Worm (Caenorhabditis elegans) whole organism, late embryonic: Measurements from ENCODE around the gene asp-12.
A peak's percentile ranks its signal among the peaks of the same experiment; 100 is the strongest.

Experiments used
- K09A11.1 ChIP-seq: sonication (generic microtip); optimal IDR thresholded peaks from 2 replicates; lab custom pipeline; 2017; ENCODE audit warnings: antibody characterized with exemption, mild to moderate bottlenecking, missing genetic modification characterization, missing compliant biosample characterization; ENCODE audit not compliant: insufficient read depth
- ahr-1 ChIP-seq: sonication (generic microtip); optimal IDR thresholded peaks from 2 replicates; lab custom pipeline; 2016; ENCODE audit warnings: missing genetic modification characterization, missing compliant biosample characterization
- ceh-14 ChIP-seq: sonication (generic microtip); optimal IDR thresholded peaks from 2 replicates; lab custom pipeline; 2016; ENCODE audit warnings: missing genotype, missing genetic modification characterization, missing compliant biosample characterization
- ceh-19 ChIP-seq: fragments of 200-800 bp; sonication (Bioruptor generic); optimal IDR thresholded peaks from 2 replicates; lab custom pipeline; 2018; ENCODE audit warnings: mild to moderate bottlenecking, missing genetic modification characterization, missing compliant biosample characterization
- ceh-22 ChIP-seq: sonication (generic microtip); optimal IDR thresholded peaks from 2 replicates; lab custom pipeline; 2017; ENCODE audit warnings: missing biosample characterization, missing genetic modification characterization
- ceh-30 ChIP-seq: fragments of 150-350 bp; optimal IDR thresholded peaks from 2 replicates; lab custom pipeline; 2014; ENCODE audit warnings: missing biosample characterization, missing genetic modification characterization
- ceh-34 ChIP-seq: sonication (generic microtip); optimal IDR thresholded peaks from 2 replicates; lab custom pipeline; 2016; ENCODE audit warnings: mild to moderate bottlenecking, missing genetic modification characterization, missing compliant biosample characterization
- ceh-45 ChIP-seq: fragments of 200-800 bp; sonication (Bioruptor generic); IDR thresholded peaks from 2 replicates; pipeline ENCODE4 v1.3.6; 2022; ENCODE audit warnings: missing genetic modification reagents, missing genetic modification characterization, missing compliant biosample characterization
- ceh-6 ChIP-seq: fragments of 200-800 bp; sonication (Bioruptor generic); optimal IDR thresholded peaks from 2 replicates; lab custom pipeline; 2018; ENCODE audit warnings: mild to moderate bottlenecking, missing genetic modification characterization, missing compliant biosample characterization
- ceh-9 ChIP-seq: sonication (generic microtip); optimal IDR thresholded peaks from 2 replicates; lab custom pipeline; 2016; ENCODE audit warnings: mild to moderate bottlenecking, missing genetic modification characterization, inconsistent platforms, missing compliant biosample characterization
- dmd-4 ChIP-seq: sonication (generic microtip); optimal IDR thresholded peaks from 2 replicates; lab custom pipeline; 2016; ENCODE audit warnings: borderline replicate concordance, missing genetic modification characterization, missing compliant biosample characterization
- dve-1 ChIP-seq: sonication (generic microtip); optimal IDR thresholded peaks from 2 replicates; lab custom pipeline; 2017; ENCODE audit warnings: antibody characterized with exemption, mild to moderate bottlenecking, missing genetic modification characterization, missing compliant biosample characterization
- elt-4 ChIP-seq: sonication (generic microtip); optimal IDR thresholded peaks from 2 replicates; lab custom pipeline; 2016; ENCODE audit warnings: missing genetic modification characterization, missing compliant biosample characterization
- eyg-1 ChIP-seq: sonication (generic microtip); optimal IDR thresholded peaks from 2 replicates; lab custom pipeline; 2016; ENCODE audit warnings: missing genotype, missing genetic modification characterization, missing compliant biosample characterization
- gmeb-2 ChIP-seq: sonication (generic microtip); optimal IDR thresholded peaks from 2 replicates; lab custom pipeline; 2016; ENCODE audit warnings: missing genetic modification characterization, inconsistent platforms, missing compliant biosample characterization
- hlh-15 ChIP-seq: sonication (generic microtip); optimal IDR thresholded peaks from 2 replicates; lab custom pipeline; 2016; ENCODE audit warnings: missing genetic modification characterization, missing compliant biosample characterization
- hlh-30 ChIP-seq: sonication (generic microtip); optimal IDR thresholded peaks from 2 replicates; lab custom pipeline; 2017; ENCODE audit warnings: antibody characterized with exemption, missing genetic modification characterization, missing compliant biosample characterization; ENCODE audit not compliant: insufficient read depth
- hlh-8 ChIP-seq: sonication (generic microtip); optimal IDR thresholded peaks from 2 replicates; lab custom pipeline; 2016; ENCODE audit warnings: missing genotype, missing genetic modification characterization, missing compliant biosample characterization
- lim-6 ChIP-seq: sonication (generic microtip); optimal IDR thresholded peaks from 2 replicates; lab custom pipeline; 2016; ENCODE audit warnings: missing genetic modification characterization, missing compliant biosample characterization
- lin-11 ChIP-seq: fragments of 200-800 bp; sonication (Bioruptor generic); optimal IDR thresholded peaks from 2 replicates; lab custom pipeline; 2018; ENCODE audit warnings: mild to moderate bottlenecking, missing genetic modification characterization, missing compliant biosample characterization
- nhr-11 ChIP-seq: fragments of 150-350 bp; optimal IDR thresholded peaks from 2 replicates; lab custom pipeline; 2014; ENCODE audit warnings: missing biosample characterization, missing genetic modification characterization
- nhr-232 ChIP-seq: sonication (generic microtip); optimal IDR thresholded peaks from 2 replicates; lab custom pipeline; 2016; ENCODE audit warnings: missing genetic modification characterization, missing compliant biosample characterization
- npax-4 ChIP-seq: sonication (generic microtip); optimal IDR thresholded peaks from 2 replicates; lab custom pipeline; 2016; ENCODE audit warnings: missing genetic modification characterization, missing compliant biosample characterization
- pat-9 ChIP-seq: fragments of 200-800 bp; sonication (Bioruptor generic); optimal IDR thresholded peaks from 2 replicates; lab custom pipeline; 2018; ENCODE audit warnings: mild to moderate bottlenecking, missing genetic modification characterization, moderate library complexity, missing compliant biosample characterization
- pax-1 ChIP-seq: fragments of 150-350 bp; optimal IDR thresholded peaks from 2 replicates; lab custom pipeline; 2014; ENCODE audit warnings: missing biosample characterization, missing genetic modification characterization
- pha-2 ChIP-seq: sonication (generic microtip); optimal IDR thresholded peaks from 2 replicates; lab custom pipeline; 2017; ENCODE audit warnings: mild to moderate bottlenecking, missing genetic modification characterization, missing compliant biosample characterization
- pha-4 ChIP-seq: fragments of 150-350 bp; optimal IDR thresholded peaks from 2 replicates; lab custom pipeline; 2018; ENCODE audit warnings: missing biosample characterization, missing genetic modification reagents, missing genetic modification characterization
- pqm-1 ChIP-seq: sonication (generic microtip); optimal IDR thresholded peaks from 2 replicates; lab custom pipeline; 2016; ENCODE audit warnings: missing genetic modification characterization, missing compliant biosample characterization
- sdc-2 ChIP-seq: sonication (generic microtip); optimal IDR thresholded peaks from 2 replicates; lab custom pipeline; 2016; ENCODE audit warnings: missing genotype, missing genetic modification characterization, missing compliant biosample characterization
- syd-9 ChIP-seq: sonication (generic microtip); optimal IDR thresholded peaks from 2 replicates; lab custom pipeline; 2016; ENCODE audit warnings: mild to moderate bottlenecking, missing genetic modification characterization, moderate library complexity, missing compliant biosample characterization
- tbx-7 ChIP-seq: sonication (generic microtip); optimal IDR thresholded peaks from 2 replicates; lab custom pipeline; 2016; ENCODE audit warnings: missing genotype, missing genetic modification characterization, missing compliant biosample characterization
- ttx-3 ChIP-seq: sonication (generic microtip); optimal IDR thresholded peaks from 2 replicates; lab custom pipeline; 2016; ENCODE audit warnings: missing genetic modification reagents, missing genetic modification characterization, missing compliant biosample characterization
- unc-42 ChIP-seq: sonication (generic microtip); optimal IDR thresholded peaks from 2 replicates; lab custom pipeline; 2016; ENCODE audit warnings: missing genotype, missing genetic modification characterization, missing compliant biosample characterization
- unc-55 ChIP-seq: sonication (generic microtip); optimal IDR thresholded peaks from 2 replicates; lab custom pipeline; 2017; ENCODE audit warnings: missing biosample characterization, missing genetic modification reagents, missing genetic modification characterization
- unc-86 ChIP-seq: sonication (generic microtip); optimal IDR thresholded peaks from 2 replicates; lab custom pipeline; 2016; ENCODE audit warnings: missing genetic modification characterization, missing compliant biosample characterization

Gene asp-12

DNA sequence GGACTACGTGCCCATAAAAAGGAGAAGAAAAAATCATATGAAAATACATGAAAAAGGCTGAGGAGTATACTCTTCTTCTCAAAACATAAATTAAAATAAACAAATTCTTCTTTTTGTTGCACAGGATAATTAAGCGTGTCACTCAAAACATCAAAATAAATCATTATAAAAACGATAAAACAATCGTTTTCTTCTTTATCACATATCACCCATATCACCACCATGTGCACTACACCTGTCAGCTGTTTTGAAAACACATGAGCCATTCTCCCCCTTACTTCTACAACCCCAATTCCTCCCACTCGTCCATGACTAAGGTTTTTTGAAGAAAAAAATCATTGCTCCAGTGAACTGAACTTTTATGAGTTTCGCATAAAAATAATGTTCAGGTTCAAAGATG, 16.5 kb upstream of the asp-12 start:
- peak; percentile 43 for TF ChIP-seq unc-55 (GFP tag; lab: Kevin White, UChicago)
- no peak for TF ChIP-seq elt-4 (tag; lab: Kevin White, UChicago)

DNA sequence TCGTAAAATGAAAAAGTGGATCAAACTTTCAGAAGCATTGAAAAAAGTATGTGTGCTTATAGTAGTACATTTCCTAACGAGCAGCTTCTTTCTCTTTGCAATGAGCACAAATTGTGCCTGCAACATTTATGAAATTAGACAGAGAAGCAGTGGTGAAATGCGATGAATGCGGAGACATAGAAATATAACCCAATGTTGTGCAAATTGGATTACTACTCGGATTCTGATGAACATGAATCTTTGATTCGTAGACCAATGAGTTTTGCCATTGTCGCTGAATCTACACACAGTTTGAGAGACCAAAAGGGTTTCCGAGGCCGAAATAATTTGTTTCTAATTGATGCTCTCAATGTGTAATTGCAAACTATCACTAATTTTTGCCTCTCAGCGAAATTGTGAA, 15.1 kb upstream of the asp-12 start:
- TF ChIP-seq unc-42 (tag; lab: Kevin White, UChicago) = peak; percentile 97
- no peak for TF ChIP-seq pqm-1 (tag; lab: Kevin White, UChicago)

DNA sequence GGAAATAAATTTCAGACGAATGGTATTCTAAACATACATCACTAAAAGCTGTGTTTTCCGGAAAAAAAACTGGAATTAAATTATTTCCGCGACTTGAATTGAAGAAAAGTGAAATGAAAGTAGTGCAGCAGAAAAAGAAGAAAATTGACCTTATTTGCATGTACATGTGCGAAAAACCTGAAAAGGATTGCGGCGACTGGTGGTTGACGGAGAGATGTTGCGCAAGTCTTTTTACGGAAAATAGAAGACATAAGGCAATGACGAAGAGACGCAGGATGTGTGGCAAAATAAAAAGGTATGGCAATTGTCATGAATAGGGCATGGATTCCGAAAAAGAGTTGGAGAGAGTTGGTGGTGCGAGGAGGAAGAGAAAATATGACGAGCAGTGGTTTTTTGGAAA, 14.0 kb upstream of the asp-12 start:
- TF ChIP-seq unc-86 = no peak
- no peak for TF ChIP-seq pha-2
- TF ChIP-seq syd-9 (tag; lab: Kevin White, UChicago) = no peak
- TF ChIP-seq pha-4 (tag; lab: Kevin White, UChicago) = no peak
- TF ChIP-seq ceh-30 = no peak
- no peak for TF ChIP-seq hlh-8 (tag; lab: Kevin White, UChicago)
- TF ChIP-seq lin-11 = no peak
- peak; percentile 30 for TF ChIP-seq unc-42 (tag; lab: Kevin White, UChicago)
- TF ChIP-seq, all 69 proteins: peak for 1

DNA sequence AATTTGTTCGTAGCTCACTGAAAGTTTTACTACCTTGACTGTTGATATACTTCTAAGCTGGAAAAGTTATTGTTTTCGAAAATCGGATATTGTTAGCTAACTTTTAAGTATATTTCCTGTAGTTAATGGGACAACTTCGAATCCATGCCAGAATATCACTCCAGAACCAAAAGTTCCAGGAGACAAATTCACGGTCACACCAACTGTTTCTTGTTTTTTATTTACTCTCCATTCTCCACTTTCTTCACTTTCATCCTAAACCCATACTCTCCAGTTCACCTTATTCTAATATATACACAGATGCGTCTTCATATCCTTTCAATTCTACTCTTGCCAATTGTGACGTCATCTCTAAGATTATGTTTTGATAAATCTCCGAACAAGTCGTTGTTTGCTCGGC, 10.0 kb upstream of the asp-12 start, which contains the start of gene C16D9.1:
TSS of gene C16D9.1 (plus strand) at position 301 of the 400 bp plus-strand sequence.
- TF ChIP-seq ceh-9 (tag; lab: Kevin White, UChicago) (no peak), ceh-34 (tag; lab: Kevin White, UChicago) (no peak), ceh-19 (GFP tag; lab: Kevin White, UChicago) (no peak), ceh-22 (tag; lab: Kevin White, UChicago) (no peak), ceh-6 (GFP tag; lab: Kevin White, UChicago) (no peak), npax-4 (tag; lab: Kevin White, UChicago) (no peak), dmd-4 (tag; lab: Kevin White, UChicago) (no peak), pat-9 (tag; lab: Kevin White, UChicago) (no peak), dve-1 (tag; lab: Kevin White, UChicago) (no peak), nhr-11 (tag; lab: Kevin White, UChicago) (no peak), hlh-15 (tag; lab: Kevin White, UChicago) (no peak), sdc-2 (tag; lab: Kevin White, UChicago) (no peak), eyg-1 (tag; lab: Kevin White, UChicago) (no peak)

DNA sequence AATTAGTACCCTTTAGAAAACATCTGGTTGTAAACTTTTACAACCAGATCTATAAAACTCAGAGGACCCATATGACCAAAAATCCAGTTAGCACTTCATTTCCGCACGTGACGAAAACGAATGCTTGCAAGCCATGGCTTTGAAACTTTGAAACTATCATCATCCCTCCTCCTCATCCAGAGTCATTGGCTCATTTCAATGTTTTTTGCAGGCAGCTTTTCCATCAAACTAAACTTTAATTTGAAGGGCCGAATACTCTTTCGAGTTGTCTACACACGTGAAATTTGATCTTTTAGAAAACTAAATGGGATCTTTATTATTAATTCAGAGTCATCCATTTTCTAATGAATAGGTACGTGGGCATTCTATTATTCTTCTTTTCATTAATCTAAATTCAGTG, 6.8 kb upstream of the asp-12 start:
- no peak for TF ChIP-seq ceh-45 (GFP tag; lab: Robert Waterston, UW)
- no peak for TF ChIP-seq tbx-7 (tag; lab: Kevin White, UChicago)
- TF ChIP-seq ttx-3 (tag; lab: Kevin White, UChicago) = no peak
- no peak for TF ChIP-seq lim-6
- no peak for TF ChIP-seq npax-4 (tag; lab: Kevin White, UChicago)
- TF ChIP-seq K09A11.1 (tag; lab: Kevin White, UChicago) = no peak
- no peak for TF ChIP-seq nhr-232 (tag; lab: Kevin White, UChicago)
- TF ChIP-seq hlh-30 (tag; lab: Kevin White, UChicago) = no peak
- TF ChIP-seq gmeb-2 (tag; lab: Kevin White, UChicago) = no peak
- no peak for TF ChIP-seq pax-1 (tag; lab: Kevin White, UChicago)
- no peak for TF ChIP-seq ceh-9 (tag; lab: Kevin White, UChicago)
- no peak for TF ChIP-seq ceh-30
- no peak for TF ChIP-seq dve-1 (tag; lab: Kevin White, UChicago)
- no peak for TF ChIP-seq nhr-11 (tag; lab: Kevin White, UChicago)
- TF ChIP-seq ceh-14 (tag; lab: Kevin White, UChicago) = no peak
- no peak for TF ChIP-seq ahr-1 (tag; lab: Kevin White, UChicago)
